Fruit fly (Drosophila melanogaster) whole organism, embryonic: ENCODE data around the gene Bap60.

Source experiments
- Atf-2 ChIP-seq: fragments of 200-800 bp; sonication (Bioruptor generic); optimal IDR thresholded peaks from 2 replicates; lab custom pipeline; 2016; ENCODE audit warnings: missing biosample characterization, missing genetic modification characterization
- Atf3 ChIP-seq: fragments of 200-800 bp; sonication (Bioruptor generic); optimal IDR thresholded peaks from 3 replicates; lab custom pipeline; 2016; ENCODE audit warnings: missing biosample characterization, missing genetic modification characterization
- CG11398 ChIP-seq: fragments of 200-800 bp; sonication (Bioruptor generic); optimal IDR thresholded peaks from 2 replicates; lab custom pipeline; 2016; ENCODE audit warnings: missing biosample characterization, missing genetic modification characterization
- CG11504 ChIP-seq: fragments of 200-800 bp; sonication (Bioruptor generic); optimal IDR thresholded peaks from 3 replicates; lab custom pipeline; 2019; ENCODE audit warnings: missing biosample characterization, mild to moderate bottlenecking, missing genetic modification characterization, moderate library complexity
- CG11560 ChIP-seq: fragments of 200-800 bp; sonication (Bioruptor generic); IDR thresholded peaks from 3 replicates; pipeline ENCODE4 v1.3.6; 2022; ENCODE audit warnings: missing biosample characterization, missing genetic modification characterization
- CG12236 ChIP-seq: fragments of 200-800 bp; sonication (Bioruptor generic); optimal IDR thresholded peaks from 2 replicates; lab custom pipeline; 2016; ENCODE audit warnings: missing biosample characterization, missing genetic modification characterization
- CG13287 ChIP-seq: fragments of 200-800 bp; sonication (Bioruptor generic); IDR thresholded peaks from 2 replicates; pipeline ENCODE4 v1.3.6; 2022; ENCODE audit warnings: missing biosample characterization, missing genetic modification characterization; ENCODE audit not compliant: partially characterized antibody
- CG17328 ChIP-seq: fragments of 200-800 bp; sonication (Bioruptor generic); IDR thresholded peaks from 2 replicates; pipeline ENCODE4 v1.3.6; 2022; ENCODE audit warnings: missing biosample characterization, missing genetic modification characterization
- CG17802 ChIP-seq: fragments of 200-800 bp; sonication (Bioruptor generic); optimal IDR thresholded peaks from 2 replicates; lab custom pipeline; 2018; ENCODE audit warnings: missing biosample characterization, mild to moderate bottlenecking, missing genetic modification characterization, moderate library complexity
- CG18476 ChIP-seq: fragments of 200-800 bp; sonication (Bioruptor generic); optimal IDR thresholded peaks from 2 replicates; lab custom pipeline; 2016; ENCODE audit warnings: missing biosample characterization, mild to moderate bottlenecking, missing genetic modification characterization
- CG2129 ChIP-seq: fragments of 200-800 bp; sonication (Bioruptor generic); IDR thresholded peaks from 2 replicates; pipeline ENCODE4 v1.3.6; 2022; ENCODE audit warnings: missing biosample characterization, missing genetic modification characterization; ENCODE audit not compliant: partially characterized antibody
- CG3281 ChIP-seq: fragments of 200-800 bp; sonication (Bioruptor generic); optimal IDR thresholded peaks from 3 replicates; lab custom pipeline; 2017; ENCODE audit warnings: missing biosample characterization, mild to moderate bottlenecking, missing genetic modification characterization
- CG42726 ChIP-seq: fragments of 200-800 bp; sonication (Bioruptor generic); IDR thresholded peaks from 2 replicates; pipeline ENCODE4 v1.3.6; 2022; ENCODE audit warnings: missing biosample characterization, missing genetic modification characterization; ENCODE audit not compliant: partially characterized antibody
- CG6272 ChIP-seq: fragments of 200-800 bp; sonication (Bioruptor generic); IDR thresholded peaks from 2 replicates; pipeline ENCODE4 v1.3.6; 2022; ENCODE audit warnings: missing biosample characterization, missing genetic modification characterization
- CG7271 ChIP-seq: fragments of 200-800 bp; sonication (Bioruptor generic); optimal IDR thresholded peaks from 2 replicates; lab custom pipeline; 2018; ENCODE audit warnings: missing biosample characterization, mild to moderate bottlenecking, missing genetic modification characterization, moderate library complexity
- CG7372 ChIP-seq: fragments of 200-800 bp; sonication (Bioruptor generic); IDR thresholded peaks from 2 replicates; pipeline ENCODE4 v1.3.6; 2022; ENCODE audit warnings: missing biosample characterization, missing genetic modification characterization
- CG8281 ChIP-seq: fragments of 200-800 bp; sonication (Bioruptor generic); optimal IDR thresholded peaks from 2 replicates; lab custom pipeline; 2018; ENCODE audit warnings: missing biosample characterization, mild to moderate bottlenecking, missing genetic modification characterization, moderate library complexity
- CG8478 ChIP-seq: fragments of >200 bp; optimal IDR thresholded peaks from 2 replicates; lab custom pipeline; 2018
- CG8765 ChIP-seq: fragments of 200-800 bp; sonication (Bioruptor generic); IDR thresholded peaks from 2 replicates; pipeline ENCODE4 v1.3.6; 2022; ENCODE audit warnings: missing biosample characterization, missing genetic modification characterization
- CG9817 ChIP-seq: fragments of 200-800 bp; sonication (Bioruptor generic); optimal IDR thresholded peaks from 2 replicates; lab custom pipeline; 2018; ENCODE audit warnings: missing biosample characterization, mild to moderate bottlenecking, missing genetic modification characterization, moderate library complexity
- Deaf1 ChIP-seq: fragments of 200-800 bp; optimal IDR thresholded peaks from 3 replicates; lab custom pipeline; 2019; ENCODE audit warnings: missing biosample characterization, mild to moderate bottlenecking, missing genetic modification characterization, moderate library complexity
- Doc3 ChIP-seq: fragments of 200-800 bp; sonication (Bioruptor generic); IDR thresholded peaks from 3 replicates; pipeline ENCODE4 v1.3.6; 2022; ENCODE audit warnings: missing biosample characterization, missing genetic modification characterization; ENCODE audit not compliant: partially characterized antibody
- Ets97D ChIP-seq: fragments of 200-800 bp; sonication (Bioruptor generic); optimal IDR thresholded peaks from 3 replicates; lab custom pipeline; 2016; ENCODE audit warnings: missing biosample characterization, missing genetic modification characterization
- Fer1 ChIP-seq: fragments of 200-800 bp; sonication (Bioruptor generic); optimal IDR thresholded peaks from 2 replicates; lab custom pipeline; 2017; ENCODE audit warnings: missing biosample characterization, mild to moderate bottlenecking, missing genetic modification characterization
- Hsf ChIP-seq: fragments of 200-800 bp; sonication (Bioruptor generic); optimal IDR thresholded peaks from 3 replicates; lab custom pipeline; 2016; ENCODE audit warnings: missing biosample characterization, missing genetic modification characterization
- Kr ChIP-seq: fragments of 200-800 bp; sonication (Bioruptor generic); optimal IDR thresholded peaks from 2 replicates; lab custom pipeline; 2017; ENCODE audit warnings: missing biosample characterization, mild to moderate bottlenecking, missing genetic modification characterization
- Lpt ChIP-seq: fragments of >200 bp; optimal IDR thresholded peaks from 2 replicates; lab custom pipeline; 2018; ENCODE audit warnings: missing biosample characterization, missing genetic modification characterization
- MTF-1 ChIP-seq: fragments of 200-800 bp; sonication (Bioruptor generic); optimal IDR thresholded peaks from 2 replicates; lab custom pipeline; 2018; ENCODE audit warnings: missing biosample characterization, mild to moderate bottlenecking, missing genetic modification characterization, borderline replicate concordance
- PHDP ChIP-seq: fragments of 200-800 bp; sonication (Bioruptor generic); optimal IDR thresholded peaks from 3 replicates; lab custom pipeline; 2018; ENCODE audit warnings: missing biosample characterization, mild to moderate bottlenecking, missing genetic modification characterization, moderate library complexity
- Sry-β ChIP-seq: fragments of 200-800 bp; sonication (Bioruptor generic); optimal IDR thresholded peaks from 2 replicates; lab custom pipeline; 2018; ENCODE audit warnings: missing biosample characterization, mild to moderate bottlenecking, missing genetic modification characterization, moderate library complexity
- az2 ChIP-seq: fragments of 200-800 bp; sonication (Bioruptor generic); optimal IDR thresholded peaks from 3 replicates; lab custom pipeline; 2016; ENCODE audit warnings: missing biosample characterization, missing genetic modification characterization
- chif ChIP-seq, 2 experiments: fragments of 200-800 bp; sonication (Bioruptor generic); optimal IDR thresholded peaks; 3 replicates each; lab custom pipeline; 2016; ENCODE audit warnings: missing biosample characterization in 2 of 2, missing genetic modification characterization in 2 of 2
- cwo ChIP-seq: fragments of 200-800 bp; sonication (Bioruptor generic); optimal IDR thresholded peaks from 3 replicates; lab custom pipeline; 2017; ENCODE audit warnings: missing biosample characterization, missing genetic modification characterization, mild to moderate bottlenecking, moderate library complexity, missing genetic modification reagents
- dan ChIP-seq: fragments of 200-800 bp; sonication (Bioruptor generic); IDR thresholded peaks from 2 replicates; pipeline ENCODE4 v1.3.6; 2022; ENCODE audit warnings: missing biosample characterization, missing genetic modification characterization
- ems ChIP-seq: fragments of 200-800 bp; sonication (Bioruptor generic); optimal IDR thresholded peaks from 3 replicates; lab custom pipeline; 2016; ENCODE audit warnings: missing biosample characterization, missing genetic modification characterization
- inv ChIP-seq: fragments of 200-800 bp; sonication (Bioruptor generic); IDR thresholded peaks from 2 replicates; pipeline ENCODE4 v1.3.6; 2022; ENCODE audit warnings: missing biosample characterization, missing genetic modification characterization; ENCODE audit not compliant: partially characterized antibody
- lov ChIP-seq, 2 experiments: fragments of 200-800 bp in 1 of 2; fragments of >200 bp in 1 of 2; sonication (Bioruptor generic) in 1 of 2; IDR thresholded peaks in 1 of 2; optimal IDR thresholded peaks in 1 of 2; 2 replicates in 1 of 2; 3 replicates in 1 of 2; pipeline versions ENCODE4 v1.3.6 to Lab custom; 2017 to 2022; ENCODE audit warnings: missing biosample characterization in 1 of 2, missing genetic modification characterization in 1 of 2
- luna ChIP-seq: fragments of 200-800 bp; sonication (Bioruptor generic); optimal IDR thresholded peaks from 2 replicates; lab custom pipeline; 2016; ENCODE audit warnings: missing biosample characterization, missing genetic modification characterization
- mam ChIP-seq: fragments of 200-800 bp; sonication (Bioruptor generic); optimal IDR thresholded peaks from 3 replicates; lab custom pipeline; 2016; ENCODE audit warnings: missing biosample characterization, missing genetic modification characterization
- pan ChIP-seq, 4 experiments: fragments of >200 bp in 3 of 4; fragments of 200-800 bp in 1 of 4; sonication (Bioruptor generic) in 1 of 4; optimal IDR thresholded peaks in 3 of 4; IDR thresholded peaks in 1 of 4; 2 replicates each; pipeline versions ENCODE4 v1.3.6 to Lab custom; 2017 to 2022; ENCODE audit warnings: missing biosample characterization in 2 of 4, missing genetic modification characterization in 2 of 4, mixed read lengths in 1 of 4
- run ChIP-seq: fragments of 200-800 bp; sonication (Bioruptor generic); optimal IDR thresholded peaks from 3 replicates; lab custom pipeline; 2018; ENCODE audit warnings: missing biosample characterization, mild to moderate bottlenecking, missing genetic modification characterization
- scrt ChIP-seq: fragments of 200-800 bp; sonication (Bioruptor generic); optimal IDR thresholded peaks from 2 replicates; lab custom pipeline; 2018; ENCODE audit warnings: missing biosample characterization, mild to moderate bottlenecking, missing genetic modification characterization, moderate library complexity
- seq ChIP-seq: fragments of 200-800 bp; sonication (Bioruptor generic); IDR thresholded peaks from 2 replicates; pipeline ENCODE4 v1.3.6; 2022; ENCODE audit warnings: missing biosample characterization, missing genetic modification characterization
- shn ChIP-seq: fragments of 200-800 bp; sonication (Bioruptor generic); optimal IDR thresholded peaks from 3 replicates; lab custom pipeline; 2016; ENCODE audit warnings: missing biosample characterization, missing genetic modification characterization
- sr ChIP-seq: fragments of 200-800 bp; sonication (Bioruptor generic); IDR thresholded peaks from 3 replicates; pipeline ENCODE4 v1.3.6; 2022; ENCODE audit warnings: missing biosample characterization, missing genetic modification characterization
- vnd ChIP-seq: fragments of 200-800 bp; sonication (Bioruptor generic); IDR thresholded peaks from 3 replicates; pipeline ENCODE4 v1.3.6; 2022; ENCODE audit warnings: missing biosample characterization, missing genetic modification characterization; ENCODE audit not compliant: partially characterized antibody
- wek ChIP-seq: fragments of 200-800 bp; sonication (Bioruptor generic); optimal IDR thresholded peaks from 3 replicates; lab custom pipeline; 2018; ENCODE audit warnings: missing biosample characterization, mild to moderate bottlenecking, missing genetic modification characterization, moderate library complexity
- zf30C ChIP-seq: fragments of 200-800 bp; sonication (Bioruptor generic); optimal IDR thresholded peaks from 3 replicates; lab custom pipeline; 2018; ENCODE audit warnings: missing biosample characterization, mild to moderate bottlenecking, missing genetic modification characterization

Gene Bap60

DNA sequence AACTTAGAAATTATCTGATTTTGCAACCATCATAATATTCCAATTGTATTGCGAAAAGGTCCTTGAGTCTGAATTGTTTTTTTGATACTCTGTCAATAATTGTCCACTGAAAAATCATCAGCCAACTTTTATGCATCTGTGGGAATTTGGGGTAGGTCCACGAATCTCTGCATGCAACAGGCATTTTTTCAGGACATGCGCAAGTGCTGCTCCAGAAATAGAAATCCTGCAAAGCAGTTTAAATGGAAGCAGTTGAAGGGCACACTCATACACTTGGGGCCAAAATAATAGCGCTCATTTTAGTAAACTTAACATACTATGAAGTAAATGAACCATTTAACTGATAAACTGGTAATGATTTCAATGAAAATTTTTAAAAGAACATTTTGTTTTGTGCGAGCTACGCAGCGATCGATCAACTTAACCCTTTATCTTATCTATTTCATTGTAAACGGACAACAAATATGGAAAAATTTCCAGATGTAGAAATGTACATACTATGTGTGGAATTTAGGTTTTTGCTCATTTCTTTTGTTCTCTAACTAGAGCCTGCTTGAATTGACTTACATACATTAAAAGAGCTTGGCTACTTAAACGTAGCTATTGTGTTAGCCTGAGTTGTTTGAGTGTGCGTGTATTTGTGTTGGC lies 29.0 kb downstream of the Bap60 start:
- no peak for TF ChIP-seq CG6272
- TF ChIP-seq Ets97D (GFP tag; lab: Kevin White, UChicago): no peak
- TF ChIP-seq Lpt (GFP tag; lab: Kevin White, UChicago): no peak
- TF ChIP-seq CG13287 (GFP tag; lab: Robert Waterston, UW): no peak
- no peak for TF ChIP-seq inv (GFP tag; lab: Robert Waterston, UW)
- no peak for TF ChIP-seq CG7372
- TF ChIP-seq CG7271 (tag; lab: Kevin White, UChicago): no peak
- peak; percentile 54 for TF ChIP-seq Hsf
- peak; percentile 59 for TF ChIP-seq CG11398
- TF ChIP-seq cwo (GFP tag; lab: Kevin White, UChicago): peak; percentile 52
- peak; percentile 52 for TF ChIP-seq CG8281 (tag; lab: Kevin White, UChicago)
- TF ChIP-seq ems: peak; percentile 67
- peak; percentile 75 for TF ChIP-seq PHDP (tag; lab: Kevin White, UChicago)
- TF ChIP-seq CG2129 (GFP tag; lab: Robert Waterston, UW): no peak
- TF ChIP-seq Atf-2 (GFP tag; lab: Kevin White, UChicago): peak; percentile 77
- TF ChIP-seq Doc3 (GFP tag; lab: Robert Waterston, UW): no peak
- TF ChIP-seq CG17328 (GFP tag; lab: Robert Waterston, UW): peak; percentile 33; the same call in 1 of the 2 replicates
- TF ChIP-seq scrt (GFP tag; lab: Kevin White, UChicago): peak; percentile 95
- no peak for TF ChIP-seq zf30C (GFP tag; lab: Kevin White, UChicago)
- TF ChIP-seq CG18476: peak; percentile 62
- peak; percentile 24 for TF ChIP-seq Atf3
- 0 out of 2 replicates have a peak, but pooled peaks have one; percentile 16 for TF ChIP-seq seq (GFP tag; lab: Robert Waterston, UW)
- TF ChIP-seq luna: no peak
- TF ChIP-seq shn (GFP tag; lab: Kevin White, UChicago): peak; percentile 55
- TF ChIP-seq CG11560: no peak
- peak; percentile 83 for TF ChIP-seq Fer1
- TF ChIP-seq CG3281: peak; percentile 83
- no peak for TF ChIP-seq CG8478
- no peak for TF ChIP-seq CG42726 (GFP tag; lab: Robert Waterston, UW)
- TF ChIP-seq run (tag; lab: Kevin White, UChicago): peak; percentile 19
- TF ChIP-seq Sry-β (GFP tag; lab: Kevin White, UChicago): no peak
- no peak for TF ChIP-seq MTF-1 (GFP tag; lab: Kevin White, UChicago)
- TF ChIP-seq wek: no peak
- no peak for TF ChIP-seq sr (GFP tag; lab: Robert Waterston, UW)
- TF ChIP-seq chif (GFP tag; optimal IDR thresholded peaks at IDR 0.05; lab: Kevin White, UChicago): peak; percentile 63 to 67
- TF ChIP-seq CG17802 (tag; lab: Kevin White, UChicago): peak; percentile 12
- no peak for TF ChIP-seq pan (optimal IDR thresholded peaks at IDR 0.05; lab: Kevin White, UChicago)
- TF ChIP-seq pan (GFP tag; optimal IDR thresholded peaks at IDR 0.05 in 1 of 2, IDR thresholded peaks at IDR 0.05 in 1 of 2): no peak
- no peak for TF ChIP-seq Kr
- TF ChIP-seq mam (GFP tag; lab: Kevin White, UChicago): peak; percentile 57
- TF ChIP-seq vnd (GFP tag; lab: Robert Waterston, UW): no peak
- peak; percentile 34 for TF ChIP-seq Deaf1 (tag; lab: Kevin White, UChicago)
- TF ChIP-seq lov (optimal IDR thresholded peaks at IDR 0.05; lab: Kevin White, UChicago): no peak
- TF ChIP-seq lov (GFP tag; IDR thresholded peaks at IDR 0.05; lab: Robert Waterston, UW): no peak
- peak; percentile 28 for TF ChIP-seq CG12236 (GFP tag; lab: Kevin White, UChicago)
- TF ChIP-seq dan (GFP tag; lab: Robert Waterston, UW): no peak
- peak; percentile 53 for TF ChIP-seq CG9817 (tag; lab: Kevin White, UChicago)
- no peak for TF ChIP-seq CG8765 (GFP tag; lab: Robert Waterston, UW)
- TF ChIP-seq az2 (GFP tag; lab: Kevin White, UChicago): peak; percentile 67
- TF ChIP-seq CG11504 (tag; lab: Kevin White, UChicago): peak; percentile 85
